Fruit fly (Drosophila melanogaster) whole organism, embryonic: Measurements from ENCODE around the gene CG13928.

Experiments
- Abd-B ChIP-seq: fragments of 200-800 bp; sonication (Bioruptor generic); optimal IDR thresholded peaks from 2 replicates; lab custom pipeline; 2018; ENCODE audit warnings: missing biosample characterization, mild to moderate bottlenecking, missing genetic modification characterization, moderate library complexity
- Atf3 ChIP-seq: fragments of 200-800 bp; sonication (Bioruptor generic); optimal IDR thresholded peaks from 3 replicates; lab custom pipeline; 2016; ENCODE audit warnings: missing biosample characterization, missing genetic modification characterization
- BtbVII ChIP-seq: fragments of 200-800 bp; sonication (Bioruptor generic); optimal IDR thresholded peaks from 3 replicates; lab custom pipeline; 2017; ENCODE audit warnings: missing biosample characterization, mild to moderate bottlenecking, missing genetic modification characterization
- CG10565 ChIP-seq: fragments of 200-800 bp; sonication (Bioruptor generic); optimal IDR thresholded peaks from 3 replicates; lab custom pipeline; 2016; ENCODE audit warnings: missing biosample characterization, mild to moderate bottlenecking, missing genetic modification characterization
- CG11504 ChIP-seq: fragments of 200-800 bp; sonication (Bioruptor generic); optimal IDR thresholded peaks from 3 replicates; lab custom pipeline; 2019; ENCODE audit warnings: missing biosample characterization, mild to moderate bottlenecking, missing genetic modification characterization, moderate library complexity
- CG11560 ChIP-seq: fragments of 200-800 bp; sonication (Bioruptor generic); IDR thresholded peaks from 3 replicates; pipeline ENCODE4 v1.3.6; 2022; ENCODE audit warnings: missing biosample characterization, missing genetic modification characterization
- CG11723 ChIP-seq: fragments of 200-800 bp; sonication (Bioruptor generic); optimal IDR thresholded peaks from 2 replicates; lab custom pipeline; 2017; ENCODE audit warnings: missing biosample characterization, mild to moderate bottlenecking, missing genetic modification characterization
- CG12071 ChIP-seq: fragments of 200-800 bp; sonication (Bioruptor generic); optimal IDR thresholded peaks from 3 replicates; lab custom pipeline; 2018; ENCODE audit warnings: missing biosample characterization, mild to moderate bottlenecking, missing genetic modification characterization
- CG13287 ChIP-seq: fragments of 200-800 bp; sonication (Bioruptor generic); IDR thresholded peaks from 2 replicates; pipeline ENCODE4 v1.3.6; 2022; ENCODE audit warnings: missing biosample characterization, missing genetic modification characterization; ENCODE audit not compliant: partially characterized antibody
- CG13894 ChIP-seq: fragments of 200-800 bp; sonication (Bioruptor generic); optimal IDR thresholded peaks from 3 replicates; lab custom pipeline; 2018; ENCODE audit warnings: missing biosample characterization, mild to moderate bottlenecking, missing genetic modification characterization, moderate library complexity
- CG14860 ChIP-seq: fragments of 200-800 bp; sonication (Bioruptor generic); IDR thresholded peaks from 3 replicates; pipeline ENCODE4 v1.3.6; 2022; ENCODE audit warnings: missing biosample characterization, missing genetic modification characterization; ENCODE audit not compliant: partially characterized antibody
- CG15073 ChIP-seq: fragments of 200-800 bp; sonication (Bioruptor generic); optimal IDR thresholded peaks from 2 replicates; lab custom pipeline; 2016; ENCODE audit warnings: missing biosample characterization, missing genetic modification characterization
- CG2116 ChIP-seq: fragments of 200-800 bp; sonication (Bioruptor generic); optimal IDR thresholded peaks from 3 replicates; lab custom pipeline; 2018; ENCODE audit warnings: missing biosample characterization, mild to moderate bottlenecking, missing genetic modification characterization
- CG33557 ChIP-seq: fragments of 200-800 bp; sonication (Bioruptor generic); optimal IDR thresholded peaks from 2 replicates; lab custom pipeline; 2019; ENCODE audit warnings: missing biosample characterization, mild to moderate bottlenecking, missing genetic modification characterization, moderate library complexity
- CG43689 ChIP-seq: fragments of 200-800 bp; sonication (Bioruptor generic); IDR thresholded peaks from 2 replicates; pipeline ENCODE4 v1.3.6; 2022; ENCODE audit warnings: missing biosample characterization, missing genetic modification characterization
- CG4404 ChIP-seq: fragments of 200-800 bp; sonication (Bioruptor generic); IDR thresholded peaks from 2 replicates; pipeline ENCODE4 v1.3.6; 2022; ENCODE audit warnings: missing biosample characterization, missing genetic modification characterization
- CG7556 ChIP-seq: fragments of 200-800 bp; sonication (Bioruptor generic); optimal IDR thresholded peaks from 2 replicates; lab custom pipeline; 2017; ENCODE audit warnings: missing biosample characterization, mild to moderate bottlenecking, missing genetic modification characterization
- CG8089 ChIP-seq: fragments of 200-800 bp; sonication (Bioruptor generic); optimal IDR thresholded peaks from 3 replicates; lab custom pipeline; 2016; ENCODE audit warnings: missing biosample characterization, missing genetic modification characterization
- CG8388 ChIP-seq: fragments of 200-800 bp; sonication (Bioruptor generic); optimal IDR thresholded peaks from 2 replicates; lab custom pipeline; 2019; ENCODE audit warnings: missing biosample characterization, mild to moderate bottlenecking, missing genetic modification characterization, moderate library complexity
- CG9609 ChIP-seq: fragments of 200-800 bp; sonication (Bioruptor generic); optimal IDR thresholded peaks from 3 replicates; lab custom pipeline; 2016; ENCODE audit warnings: missing biosample characterization, missing genetic modification characterization
- D ChIP-seq, 2 experiments: fragments of 200-800 bp in 1 of 2; fragments of >200 bp in 1 of 2; sonication (Bioruptor generic) in 1 of 2; optimal IDR thresholded peaks; 2 replicates in 1 of 2; 3 replicates in 1 of 2; lab custom pipeline; 2017; ENCODE audit warnings: mild to moderate bottlenecking in 1 of 2, missing biosample characterization in 1 of 2, missing genetic modification characterization in 1 of 2, missing genetic modification reagents in 1 of 2
- Gug ChIP-seq: fragments of 200-800 bp; sonication (Bioruptor generic); IDR thresholded peaks from 4 replicates; pipeline ENCODE4 v1.3.6; 2022; ENCODE audit warnings: missing biosample characterization, missing genetic modification characterization
- HLH54F ChIP-seq: fragments of 200-800 bp; sonication (Bioruptor generic); optimal IDR thresholded peaks from 3 replicates; lab custom pipeline; 2016; ENCODE audit warnings: missing biosample characterization, missing genetic modification characterization
- Hmr ChIP-seq: fragments of 200-800 bp; sonication (Bioruptor generic); optimal IDR thresholded peaks from 3 replicates; lab custom pipeline; 2017; ENCODE audit warnings: mild to moderate bottlenecking, missing biosample characterization, missing genetic modification reagents, missing genetic modification characterization
- Mad ChIP-seq: fragments of 200-800 bp; sonication (Bioruptor generic); optimal IDR thresholded peaks from 2 replicates; lab custom pipeline; 2016; ENCODE audit warnings: missing biosample characterization, missing genetic modification characterization
- Max ChIP-seq: fragments of 200-800 bp; sonication (Bioruptor generic); optimal IDR thresholded peaks from 2 replicates; lab custom pipeline; 2016; ENCODE audit warnings: missing biosample characterization, mild to moderate bottlenecking, missing genetic modification characterization
- Mes4 ChIP-seq: fragments of 200-800 bp; sonication (Bioruptor generic); optimal IDR thresholded peaks from 2 replicates; lab custom pipeline; 2016; ENCODE audit warnings: missing biosample characterization, missing genetic modification characterization
- Pdp1 ChIP-seq, 2 experiments: fragments of 200-800 bp; sonication (Bioruptor generic); optimal IDR thresholded peaks; 3 replicates each; lab custom pipeline; 2016; ENCODE audit warnings: missing biosample characterization in 2 of 2, missing genetic modification characterization in 2 of 2, mild to moderate bottlenecking in 1 of 2, moderate library complexity in 1 of 2
- Spps ChIP-seq: fragments of 200-800 bp; sonication (Bioruptor generic); optimal IDR thresholded peaks from 2 replicates; lab custom pipeline; 2018; ENCODE audit warnings: missing biosample characterization, mild to moderate bottlenecking, missing genetic modification characterization
- Stat92E ChIP-seq, 3 experiments: fragments of >200 bp in 2 of 3; fragments of 200-800 bp in 1 of 3; sonication (Bioruptor generic) in 1 of 3; optimal IDR thresholded peaks; 2 replicates each; lab custom pipeline; 2017 to 2019; ENCODE audit warnings: missing biosample characterization in 3 of 3, missing genetic modification characterization in 3 of 3, mild to moderate bottlenecking in 1 of 3, moderate library complexity in 1 of 3
- Trl ChIP-seq, 3 experiments: fragments of >200 bp in 2 of 3; fragments of 200-800 bp in 1 of 3; sonication (Bioruptor generic) in 1 of 3; optimal IDR thresholded peaks; 2 replicates in 1 of 3; 3 replicates in 2 of 3; lab custom pipeline; 2016 to 2017; ENCODE audit warnings: missing biosample characterization in 1 of 3, missing genetic modification characterization in 1 of 3
- chif ChIP-seq, 2 experiments: fragments of 200-800 bp; sonication (Bioruptor generic); optimal IDR thresholded peaks; 3 replicates each; lab custom pipeline; 2016; ENCODE audit warnings: missing biosample characterization in 2 of 2, missing genetic modification characterization in 2 of 2
- corto ChIP-seq: fragments of 200-800 bp; sonication (Bioruptor generic); optimal IDR thresholded peaks from 2 replicates; lab custom pipeline; 2016; ENCODE audit warnings: missing biosample characterization, mild to moderate bottlenecking, missing genetic modification characterization, moderate library complexity
- dmrt11E ChIP-seq: fragments of 200-800 bp; sonication (Bioruptor generic); optimal IDR thresholded peaks from 3 replicates; lab custom pipeline; 2018; ENCODE audit warnings: missing biosample characterization, mild to moderate bottlenecking, missing genetic modification characterization, moderate library complexity
- gce ChIP-seq: fragments of 200-800 bp; sonication (Bioruptor generic); IDR thresholded peaks from 3 replicates; pipeline ENCODE4 v1.3.6; 2022; ENCODE audit warnings: missing biosample characterization, missing genetic modification characterization
- h ChIP-seq: fragments of >200 bp; optimal IDR thresholded peaks from 2 replicates; lab custom pipeline; 2017
- ham ChIP-seq: fragments of 200-800 bp; sonication (Bioruptor generic); IDR thresholded peaks from 2 replicates; pipeline ENCODE4 v1.3.6; 2022; ENCODE audit warnings: missing biosample characterization, missing genetic modification characterization
- lab ChIP-seq: fragments of 200-800 bp; sonication (Bioruptor generic); optimal IDR thresholded peaks from 3 replicates; lab custom pipeline; 2017; ENCODE audit warnings: missing biosample characterization, missing genetic modification characterization, mild to moderate bottlenecking, moderate library complexity, missing genetic modification reagents
- luna ChIP-seq: fragments of 200-800 bp; sonication (Bioruptor generic); optimal IDR thresholded peaks from 2 replicates; lab custom pipeline; 2016; ENCODE audit warnings: missing biosample characterization, missing genetic modification characterization
- psq ChIP-seq: fragments of 200-800 bp; sonication (Bioruptor generic); optimal IDR thresholded peaks from 2 replicates; lab custom pipeline; 2017; ENCODE audit warnings: missing biosample characterization, missing genetic modification characterization
- slbo ChIP-seq: fragments of 200-800 bp; sonication (Bioruptor generic); IDR thresholded peaks from 2 replicates; pipeline ENCODE4 v1.3.6; 2022; ENCODE audit warnings: missing biosample characterization, missing genetic modification characterization
- sna ChIP-seq: fragments of 200-800 bp; sonication (Bioruptor generic); IDR thresholded peaks from 2 replicates; pipeline ENCODE4 v1.3.6; 2022; ENCODE audit warnings: missing biosample characterization, missing genetic modification characterization; ENCODE audit not compliant: partially characterized antibody
- ssp ChIP-seq: fragments of 200-800 bp; sonication (Bioruptor generic); IDR thresholded peaks from 2 replicates; pipeline ENCODE4 v1.3.6; 2022; ENCODE audit warnings: missing biosample characterization, missing genetic modification characterization
- trem ChIP-seq: fragments of 200-800 bp; optimal IDR thresholded peaks from 3 replicates; lab custom pipeline; 2019; ENCODE audit warnings: missing biosample characterization, mild to moderate bottlenecking, missing genetic modification characterization, moderate library complexity
- tup ChIP-seq: fragments of 200-800 bp; sonication (Bioruptor generic); optimal IDR thresholded peaks from 2 replicates; lab custom pipeline; 2016; ENCODE audit warnings: missing biosample characterization, mild to moderate bottlenecking, missing genetic modification characterization, moderate library complexity
- vvl ChIP-seq: fragments of 200-800 bp; sonication (Bioruptor generic); IDR thresholded peaks from 2 replicates; pipeline ENCODE4 v1.3.6; 2022; ENCODE audit warnings: missing biosample characterization, missing genetic modification characterization
- yki ChIP-seq: fragments of >200 bp; optimal IDR thresholded peaks from 3 replicates; lab custom pipeline; 2018
- zfh2 ChIP-seq: fragments of 200-800 bp; sonication (Bioruptor generic); optimal IDR thresholded peaks from 2 replicates; lab custom pipeline; 2016; ENCODE audit warnings: missing biosample characterization, missing genetic modification characterization

CG13928 gene

dm6 chr3L:1602064-1602832 lies 25.9 kb downstream of the CG13928 start, which contains the start of gene CG12104 (continued):
- TF ChIP-seq chif (GFP tag; optimal IDR thresholded peaks at IDR 0.05; lab: Kevin White, UChicago): no peak
- TF ChIP-seq Pdp1 (GFP tag; optimal IDR thresholded peaks at IDR 0.05; lab: Kevin White, UChicago): no peak
- peak; percentile 35; the same call in 1 of the 2 replicates for TF ChIP-seq sna (GFP tag; lab: Robert Waterston, UW)
- TF ChIP-seq h (lab: Kevin White, UChicago): no peak
- TF ChIP-seq psq: no peak
- TF ChIP-seq luna (GFP tag; lab: Kevin White, UChicago): no peak
- no peak for TF ChIP-seq ham (GFP tag; lab: Robert Waterston, UW)
- no peak for TF ChIP-seq Trl (optimal IDR thresholded peaks at IDR 0.05; lab: Kevin White, UChicago)
- no peak for TF ChIP-seq Trl (GFP tag; optimal IDR thresholded peaks at IDR 0.05; lab: Kevin White, UChicago)
- peak; percentile 37; the same call in 1 of the 2 replicates for TF ChIP-seq vvl (GFP tag; lab: Robert Waterston, UW)
- TF ChIP-seq CG9609 (GFP tag; lab: Kevin White, UChicago): no peak
- TF ChIP-seq CG11504: no peak
- TF ChIP-seq Max (GFP tag; lab: Kevin White, UChicago): no peak
- no peak for TF ChIP-seq CG10565 (GFP tag; lab: Kevin White, UChicago)
- TF ChIP-seq Hmr (GFP tag; lab: Kevin White, UChicago): peak; percentile 51
- TF ChIP-seq corto (GFP tag; lab: Kevin White, UChicago): no peak
- TF ChIP-seq CG13894 (tag; lab: Kevin White, UChicago): no peak
- no peak for TF ChIP-seq CG11560 (tag; lab: Robert Waterston, UW)
- TF ChIP-seq CG7556 (GFP tag; lab: Kevin White, UChicago): no peak
- peak; percentile 42 for TF ChIP-seq lab (GFP tag; lab: Kevin White, UChicago)
- peak; percentile 64 for TF ChIP-seq CG33557 (GFP tag; lab: Kevin White, UChicago)
- TF ChIP-seq Abd-B: no peak
- no peak for TF ChIP-seq CG43689 (GFP tag; lab: Robert Waterston, UW)
- TF ChIP-seq HLH54F (GFP tag; lab: Kevin White, UChicago): no peak
- no peak for TF ChIP-seq zfh2 (GFP tag; lab: Kevin White, UChicago)
- no peak for TF ChIP-seq dmrt11E (tag; lab: Kevin White, UChicago)
- no peak for TF ChIP-seq yki
- TF ChIP-seq CG8089 (GFP tag; lab: Kevin White, UChicago): no peak
- TF ChIP-seq CG12071 (GFP tag; lab: Kevin White, UChicago): no peak
- TF ChIP-seq slbo (GFP tag; lab: Robert Waterston, UW): peak; percentile 38; the same call in 1 of the 2 replicates
- TF ChIP-seq trem: peak; percentile 53
- no peak for TF ChIP-seq Mes4
- no peak for TF ChIP-seq D (optimal IDR thresholded peaks at IDR 0.05; lab: Kevin White, UChicago)
- TF ChIP-seq D (GFP tag; optimal IDR thresholded peaks at IDR 0.05; lab: Kevin White, UChicago): peak; percentile 14
- no peak for TF ChIP-seq ssp (GFP tag; lab: Robert Waterston, UW)
- TF ChIP-seq CG8388 (GFP tag; lab: Kevin White, UChicago): peak; percentile 30
- TF ChIP-seq Gug (GFP tag; lab: Robert Waterston, UW): no peak
- TF ChIP-seq BtbVII (GFP tag; lab: Kevin White, UChicago): no peak
- no peak for TF ChIP-seq Atf3 (GFP tag; lab: Kevin White, UChicago)
- TF ChIP-seq CG15073: no peak
- no peak for TF ChIP-seq CG11723 (GFP tag; lab: Kevin White, UChicago)
- no peak for TF ChIP-seq CG4404 (GFP tag; lab: Robert Waterston, UW)
- no peak for TF ChIP-seq CG14860 (GFP tag; lab: Robert Waterston, UW)
- TF ChIP-seq CG2116 (GFP tag; lab: Kevin White, UChicago): peak; percentile 53
- TF ChIP-seq CG13287 (GFP tag; lab: Robert Waterston, UW): 0 out of 2 replicates have a peak, but pooled peaks have one; percentile 20
- TF ChIP-seq tup (GFP tag; lab: Kevin White, UChicago): no peak
- TF ChIP-seq Mad (GFP tag; lab: Kevin White, UChicago): no peak
- TF ChIP-seq Stat92E (GFP tag; optimal IDR thresholded peaks at IDR 0.05; lab: Kevin White, UChicago): no peak
- TF ChIP-seq Spps (tag; lab: Kevin White, UChicago): no peak
- no peak for TF ChIP-seq gce
